Fruit fly (Drosophila melanogaster): Measurements from ENCODE around the gene Eig71Eb.
A peak's percentile ranks its signal among the peaks of the same experiment; 100 is the strongest.

The Eig71Eb gene

DNA sequence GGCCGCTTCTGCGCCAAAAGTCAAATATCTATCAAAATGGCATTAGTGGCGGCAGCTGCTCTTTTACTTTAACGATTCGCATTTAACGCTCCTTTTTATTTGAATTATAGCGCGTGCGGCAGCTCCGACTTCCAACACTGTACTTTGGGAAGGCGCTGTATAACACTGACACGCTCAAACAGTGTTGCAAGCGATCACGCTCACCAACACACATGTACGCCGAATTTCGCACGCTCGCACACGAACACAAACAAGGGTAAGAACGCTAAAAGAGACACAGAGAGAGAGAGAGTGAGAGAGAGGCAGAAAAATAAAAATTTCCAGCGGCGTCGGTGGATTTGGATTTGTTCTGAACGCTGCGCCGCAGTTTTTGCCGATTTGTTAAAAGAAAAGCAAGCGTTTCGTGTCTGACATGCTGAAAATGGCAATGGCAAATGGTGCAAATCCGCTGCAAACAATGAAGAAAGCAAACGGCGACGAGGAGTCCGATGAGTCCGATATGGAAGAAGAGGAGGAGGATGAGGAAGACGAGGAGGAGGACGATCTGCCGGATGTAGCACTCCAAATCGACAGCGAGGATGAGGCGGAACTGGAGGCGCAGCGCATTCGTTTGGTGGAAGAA, 30.0 kb upstream of the Eig71Eb start, which contains the start of gene Phs (continued):
- TF ChIP-seq Dbx (GFP tag; IDR thresholded peaks at IDR 0.05): peak; percentile 93
- peak; percentile 72 for TF ChIP-seq Mes4 (GFP tag; optimal IDR thresholded peaks at IDR 0.05)
- TF ChIP-seq chn (GFP tag; optimal IDR thresholded peaks at IDR 0.05): peak; percentile 85
- peak; percentile 75 for TF ChIP-seq CG14710 (tag; optimal IDR thresholded peaks at IDR 0.05)
- peak; percentile 73 for TF ChIP-seq Atf-2 (GFP tag; optimal IDR thresholded peaks at IDR 0.05)
- peak; percentile 69 for TF ChIP-seq CG13287 (GFP tag; IDR thresholded peaks at IDR 0.05; ENCODE audit: partially characterized antibody)
- TF ChIP-seq CG11085 (GFP tag; IDR thresholded peaks at IDR 0.05): peak; percentile 88
- peak; percentile 93 for TF ChIP-seq zfh1 (GFP tag; IDR thresholded peaks at IDR 0.05)
- no peak for TF ChIP-seq wor (GFP tag; IDR thresholded peaks at IDR 0.05)
- TF ChIP-seq CG16815 (GFP tag; optimal IDR thresholded peaks at IDR 0.05): peak; percentile 83
- TF ChIP-seq CoRest (tag; optimal IDR thresholded peaks at IDR 0.05): peak; percentile 57
- TF ChIP-seq emc (GFP tag; optimal IDR thresholded peaks at IDR 0.05): peak; percentile 56
- TF ChIP-seq CG11398 (GFP tag; optimal IDR thresholded peaks at IDR 0.05): peak; percentile 70
- TF ChIP-seq sna (GFP tag; IDR thresholded peaks at IDR 0.05; ENCODE audit: partially characterized antibody): peak; percentile 14; the same call in 1 of the 2 replicates
- peak; percentile 69 for TF ChIP-seq Mrtf (GFP tag; IDR thresholded peaks at IDR 0.05)
- TF ChIP-seq Ets97D (GFP tag; optimal IDR thresholded peaks at IDR 0.05): peak; percentile 89
- TF ChIP-seq Nf-YA (GFP tag; IDR thresholded peaks at IDR 0.05): 0 out of 2 replicates have a peak, but pooled peaks have one; percentile 6
- peak; percentile 71 for TF ChIP-seq nau (GFP tag; optimal IDR thresholded peaks at IDR 0.05)
- TF ChIP-seq CG10147 (GFP tag; optimal IDR thresholded peaks at IDR 0.05): no peak
- peak; percentile 16 for TF ChIP-seq CG8388 (GFP tag; optimal IDR thresholded peaks at IDR 0.05)
- peak; percentile 67 for TF ChIP-seq Fer3 (tag; optimal IDR thresholded peaks at IDR 0.05)
- TF ChIP-seq CG4360 (GFP tag; IDR thresholded peaks at IDR 0.05): no peak
- TF ChIP-seq CG12659 (GFP tag; optimal IDR thresholded peaks at IDR 0.05): peak; percentile 83
- TF ChIP-seq CG30403 (GFP tag; optimal IDR thresholded peaks at IDR 0.05): peak; percentile 78
- TF ChIP-seq scrt (GFP tag; optimal IDR thresholded peaks at IDR 0.05): peak; percentile 28
- TF ChIP-seq esg (GFP tag; conservative IDR thresholded peaks at IDR 0.05): no peak
- TF ChIP-seq CG9437 (GFP tag; optimal IDR thresholded peaks at IDR 0.05): peak; percentile 44
- peak; percentile 76 for TF ChIP-seq CG8089 (GFP tag; optimal IDR thresholded peaks at IDR 0.05)
- TF ChIP-seq Pdp1 (GFP tag; optimal IDR thresholded peaks at IDR 0.05): peak; percentile 69 to 87
- peak; percentile 90 to 92 for TF ChIP-seq Trl (optimal IDR thresholded peaks at IDR 0.05)
- peak; percentile 92 for TF ChIP-seq Trl (GFP tag; optimal IDR thresholded peaks at IDR 0.05)
- TF ChIP-seq jigr1 (GFP tag; IDR thresholded peaks at IDR 0.05): no peak
- peak; percentile 35 for TF ChIP-seq gfzf (GFP tag; optimal IDR thresholded peaks at IDR 0.05)
- peak; percentile 56 for TF ChIP-seq CG18011 (GFP tag; optimal IDR thresholded peaks at IDR 0.05)
- TF ChIP-seq HmgZ (tag; optimal IDR thresholded peaks at IDR 0.05): peak; percentile 86
- peak; percentile 70 for TF ChIP-seq dm (GFP tag; optimal IDR thresholded peaks at IDR 0.05)
- TF ChIP-seq ham (GFP tag; IDR thresholded peaks at IDR 0.05): no peak
- no peak for TF ChIP-seq Eip74EF (GFP tag; optimal IDR thresholded peaks at IDR 0.05)
- peak; percentile 70 for TF ChIP-seq dysf (GFP tag; IDR thresholded peaks at IDR 0.05)
- TF ChIP-seq CG6175 (GFP tag; IDR thresholded peaks at IDR 0.05): peak; percentile 82
- TF ChIP-seq CG2712 (tag; optimal IDR thresholded peaks at IDR 0.05): peak; percentile 51
- TF ChIP-seq Hmr (GFP tag; optimal IDR thresholded peaks at IDR 0.05): peak; percentile 87
- peak; percentile 93 for TF ChIP-seq Antp (GFP tag; optimal IDR thresholded peaks at IDR 0.05)
- peak; percentile 44; the same call in 1 of the 2 replicates for TF ChIP-seq ato (GFP tag; IDR thresholded peaks at IDR 0.05; ENCODE audit: partially characterized antibody)
- peak; percentile 72 for TF ChIP-seq CG6813 (GFP tag; optimal IDR thresholded peaks at IDR 0.05)
- peak; percentile 77 for TF ChIP-seq crc (GFP tag; optimal IDR thresholded peaks at IDR 0.05)
- peak; percentile 48 for TF ChIP-seq jing (GFP tag; optimal IDR thresholded peaks at IDR 0.05)
- peak; percentile 74; the same call in 1 of the 3 replicates for TF ChIP-seq CG34422 (GFP tag; IDR thresholded peaks at IDR 0.05)
- TF ChIP-seq Med (GFP tag): peak; percentile 99

Data from whole organism, embryonic.